Worm (Caenorhabditis elegans): Measurements from ENCODE around the gene cyp-34A7.

cyp-34A7 gene

ce11 chrV:3929099-3929498 lies 34.5 kb downstream of the cyp-34A7 start, which contains the start of gene srx-64:
srx-64 (plus strand) TSS chrV:3929399.
- no peak for TF ChIP-seq lim-7 (GFP tag; IDR thresholded peaks at IDR 0.05)
- no peak for TF ChIP-seq Y5F2A.4 (GFP tag; optimal IDR thresholded peaks at IDR 0.05)

ce11 chrV:3927522-3927921 lies 36.1 kb downstream of the cyp-34A7 start:
- TF ChIP-seq madf-5 (GFP tag; IDR thresholded peaks at IDR 0.05) (0 out of 4 replicates have a peak, but pooled peaks of 1 of the 2 experiments have one; percentile 8), set-16 (GFP tag; IDR thresholded peaks at IDR 0.05) (peak; percentile 92), daf-19 (GFP tag; conservative IDR thresholded peaks at IDR 0.05) (no peak)

ce11 chrV:3922547-3922946 lies 41.1 kb downstream of the cyp-34A7 start:
- TF ChIP-seq saeg-2 (GFP tag; IDR thresholded peaks at IDR 0.05), result no peak
- peak in 1 of 2 experiments; percentile 97 for TF ChIP-seq unc-62 (GFP tag; optimal IDR thresholded peaks at IDR 0.05 in 1 of 2)
- no peak for TF ChIP-seq unc-62 (tag; optimal IDR thresholded peaks at IDR 0.05)

- TF ChIP-seq mxl-2 (GFP tag; conservative IDR thresholded peaks at IDR 0.05) (no peak), ctbp-1 (GFP tag; IDR thresholded peaks at IDR 0.05) (no peak), ZK337.2 (GFP tag; IDR thresholded peaks at IDR 0.05) (no peak), set-16 (GFP tag; IDR thresholded peaks at IDR 0.05) (no peak), pha-4 (GFP tag; IDR thresholded peaks at IDR 0.05) (no peak), pha-4 (tag; optimal IDR thresholded peaks at IDR 0.05) (no peak), lsy-2 (tag; optimal IDR thresholded peaks at IDR 0.05) (no peak), mdt-29 (GFP tag; IDR thresholded peaks at IDR 0.05) (no peak), ZK546.5 (tag; optimal IDR thresholded peaks at IDR 0.05) (no peak), skn-1 (tag; optimal IDR thresholded peaks at IDR 0.05) (no peak), lin-13 (GFP tag; optimal IDR thresholded peaks at IDR 0.05) (no peak), madf-5 (GFP tag; IDR thresholded peaks at IDR 0.05) (no peak), dmd-8 (GFP tag; IDR thresholded peaks at IDR 0.05) (no peak), nhr-77 (tag; optimal IDR thresholded peaks at IDR 0.05) (no peak), mes-2 (tag; optimal IDR thresholded peaks at IDR 0.05; ENCODE audit: poor library complexity, severe bottlenecking) (no peak), T26A8.4 (GFP tag; IDR thresholded peaks at IDR 0.05) (no peak), ceh-32 (tag; optimal IDR thresholded peaks at IDR 0.05; ENCODE audit: poor library complexity) (no peak), php-3 (GFP tag; IDR thresholded peaks at IDR 0.05) (no peak)
Observed at ce11 chrV:3921635-3922034, 42.0 kb downstream of the cyp-34A7 start, which contains the start of gene srx-65. srx-65 (plus strand) TSS chrV:3921935.

ce11 chrV:3919289-3919688 lies 44.3 kb downstream of the cyp-34A7 start, which contains the start of gene srx-66:
srx-66 (plus strand) TSS chrV:3919589.
- no peak for TF ChIP-seq dmd-9 (GFP tag; IDR thresholded peaks at IDR 0.05)
- TF ChIP-seq unc-62 (GFP tag; optimal IDR thresholded peaks at IDR 0.05 in 1 of 2), result no peak
- TF ChIP-seq unc-62 (tag; optimal IDR thresholded peaks at IDR 0.05), result no peak
- TF ChIP-seq daf-19 (GFP tag; conservative IDR thresholded peaks at IDR 0.05), result no peak
- no peak for TF ChIP-seq spr-3 (GFP tag; optimal IDR thresholded peaks at IDR 0.05)
- TF ChIP-seq nhr-76 (tag; optimal IDR thresholded peaks at IDR 0.05), result no peak
- no peak for TF ChIP-seq zfp-2 (tag; optimal IDR thresholded peaks at IDR 0.05)
- TF ChIP-seq lin-15B (tag; optimal IDR thresholded peaks at IDR 0.05), result no peak
- no peak for TF ChIP-seq daf-8 (GFP tag; IDR thresholded peaks at IDR 0.05)
- no peak for TF ChIP-seq jun-1 (tag; optimal IDR thresholded peaks at IDR 0.05)
- TF ChIP-seq nhr-28 (tag; optimal IDR thresholded peaks at IDR 0.05), result no peak
- no peak for TF ChIP-seq nhr-6 (tag; optimal IDR thresholded peaks at IDR 0.05)
- no peak for TF ChIP-seq skn-1 (tag; optimal IDR thresholded peaks at IDR 0.05)
- TF ChIP-seq dve-1 (tag; optimal IDR thresholded peaks at IDR 0.05; ENCODE audit: insufficient read depth), result no peak
- TF ChIP-seq egl-43 (GFP tag; IDR thresholded peaks at IDR 0.05), result no peak
- no peak for TF ChIP-seq duxl-1 (tag; optimal IDR thresholded peaks at IDR 0.05; ENCODE audit: poor library complexity)
- TF ChIP-seq tag-97 (GFP tag; IDR thresholded peaks at IDR 0.05), result no peak
- no peak for TF ChIP-seq F10B5.3 (tag; optimal IDR thresholded peaks at IDR 0.05)
- TF ChIP-seq nhr-10 (tag; optimal IDR thresholded peaks at IDR 0.05), result no peak
- no peak for TF ChIP-seq zfp-3 (GFP tag; conservative IDR thresholded peaks at IDR 0.05)

Data from whole organism, L4 larva.